Fruit fly (Drosophila melanogaster): ENCODE results near the gene Uch.

Gene Uch

DNA sequence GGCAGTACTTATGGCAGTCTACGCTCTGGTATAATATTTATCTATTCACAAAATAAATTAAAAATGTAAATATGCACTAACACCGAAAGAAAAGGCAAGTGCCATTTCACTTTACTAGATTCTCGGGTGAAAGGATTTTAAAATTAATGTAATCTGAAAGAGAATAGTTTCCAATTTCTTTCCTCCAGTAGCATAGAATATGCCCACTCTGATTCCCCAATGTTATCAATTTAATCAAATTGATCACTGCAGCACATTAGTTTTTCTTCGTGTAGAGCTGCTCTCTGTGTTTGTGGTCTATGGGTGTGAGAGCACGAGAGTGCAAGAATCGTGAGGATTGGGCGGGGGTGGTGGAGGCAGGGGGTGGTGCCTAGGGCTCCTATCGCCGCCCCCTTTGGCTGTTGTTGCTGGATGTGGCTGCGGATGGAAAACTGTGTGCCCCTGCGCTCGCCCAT is 12.9 kb downstream of the Uch start (continued):
- TF ChIP-seq aop (GFP tag; IDR thresholded peaks at IDR 0.05) = peak; percentile 73; the same call in 1 of the 2 replicates
- peak; percentile 95 for TF ChIP-seq crol (GFP tag; IDR thresholded peaks at IDR 0.05)
- peak in 1 of 2 experiments; percentile 92 for TF ChIP-seq eve (GFP tag; optimal IDR thresholded peaks at IDR 0.05)
- peak; percentile 87 for TF ChIP-seq CG8359 (GFP tag; optimal IDR thresholded peaks at IDR 0.05; ENCODE audit: borderline replicate concordance)
- peak; percentile 63 for TF ChIP-seq en (GFP tag; optimal IDR thresholded peaks at IDR 0.05)
- no peak for TF ChIP-seq stc (GFP tag; IDR thresholded peaks at IDR 0.05)
- peak; percentile 61 for TF ChIP-seq CG17802 (tag; optimal IDR thresholded peaks at IDR 0.05)
- peak; percentile 90 for TF ChIP-seq CG9727 (GFP tag; optimal IDR thresholded peaks at IDR 0.05)
- peak; percentile 59 for TF ChIP-seq CG7987 (GFP tag; optimal IDR thresholded peaks at IDR 0.05)
- peak; percentile 21 for TF ChIP-seq Nf-YC (tag; optimal IDR thresholded peaks at IDR 0.05)
- TF ChIP-seq B-H1 (GFP tag; IDR thresholded peaks at IDR 0.05) = no peak
- peak; percentile 62; the same call in 2 of the 3 replicates for TF ChIP-seq gce (GFP tag; IDR thresholded peaks at IDR 0.05)
- peak; percentile 50 for TF ChIP-seq Bteb2 (GFP tag; optimal IDR thresholded peaks at IDR 0.05)
- peak; percentile 59 for TF ChIP-seq Gsc (GFP tag; IDR thresholded peaks at IDR 0.05)
- peak; percentile 75 for TF ChIP-seq Mes4 (GFP tag; optimal IDR thresholded peaks at IDR 0.05)
- TF ChIP-seq CG13296 (GFP tag; optimal IDR thresholded peaks at IDR 0.05) = peak; percentile 12
- TF ChIP-seq hth (optimal IDR thresholded peaks at IDR 0.05) = no peak
- TF ChIP-seq CG33213 (GFP tag; optimal IDR thresholded peaks at IDR 0.05) = peak; percentile 72
- peak; percentile 83 for TF ChIP-seq CG1603 (tag; optimal IDR thresholded peaks at IDR 0.05)
- TF ChIP-seq Doc3 (GFP tag; IDR thresholded peaks at IDR 0.05; ENCODE audit: partially characterized antibody) = no peak
- no peak for TF ChIP-seq CG3163 (GFP tag; optimal IDR thresholded peaks at IDR 0.05)
- peak; percentile 74 for TF ChIP-seq sisA (GFP tag; IDR thresholded peaks at IDR 0.05)
- TF ChIP-seq Side (GFP tag; optimal IDR thresholded peaks at IDR 0.05) = peak; percentile 66
- peak in 1 of 3 experiments; percentile 97 for TF ChIP-seq lola (GFP tag; optimal IDR thresholded peaks at IDR 0.05)
- TF ChIP-seq ham (GFP tag; IDR thresholded peaks at IDR 0.05) = no peak
- TF ChIP-seq sens (GFP tag) = peak; percentile 98
- no peak for TF ChIP-seq Dip3 (GFP tag; optimal IDR thresholded peaks at IDR 0.05)
- peak; percentile 14 for TF ChIP-seq CG3838 (GFP tag; optimal IDR thresholded peaks at IDR 0.05)
- peak; percentile 66 for TF ChIP-seq Nf-YB (GFP tag; optimal IDR thresholded peaks at IDR 0.05)
- TF ChIP-seq CG34376 (GFP tag; optimal IDR thresholded peaks at IDR 0.05) = no peak
- peak; percentile 43 for TF ChIP-seq CG17912 (GFP tag; optimal IDR thresholded peaks at IDR 0.05)
- no peak for TF ChIP-seq Neu2 (GFP tag; optimal IDR thresholded peaks at IDR 0.05; ENCODE audit: borderline replicate concordance)

DNA sequence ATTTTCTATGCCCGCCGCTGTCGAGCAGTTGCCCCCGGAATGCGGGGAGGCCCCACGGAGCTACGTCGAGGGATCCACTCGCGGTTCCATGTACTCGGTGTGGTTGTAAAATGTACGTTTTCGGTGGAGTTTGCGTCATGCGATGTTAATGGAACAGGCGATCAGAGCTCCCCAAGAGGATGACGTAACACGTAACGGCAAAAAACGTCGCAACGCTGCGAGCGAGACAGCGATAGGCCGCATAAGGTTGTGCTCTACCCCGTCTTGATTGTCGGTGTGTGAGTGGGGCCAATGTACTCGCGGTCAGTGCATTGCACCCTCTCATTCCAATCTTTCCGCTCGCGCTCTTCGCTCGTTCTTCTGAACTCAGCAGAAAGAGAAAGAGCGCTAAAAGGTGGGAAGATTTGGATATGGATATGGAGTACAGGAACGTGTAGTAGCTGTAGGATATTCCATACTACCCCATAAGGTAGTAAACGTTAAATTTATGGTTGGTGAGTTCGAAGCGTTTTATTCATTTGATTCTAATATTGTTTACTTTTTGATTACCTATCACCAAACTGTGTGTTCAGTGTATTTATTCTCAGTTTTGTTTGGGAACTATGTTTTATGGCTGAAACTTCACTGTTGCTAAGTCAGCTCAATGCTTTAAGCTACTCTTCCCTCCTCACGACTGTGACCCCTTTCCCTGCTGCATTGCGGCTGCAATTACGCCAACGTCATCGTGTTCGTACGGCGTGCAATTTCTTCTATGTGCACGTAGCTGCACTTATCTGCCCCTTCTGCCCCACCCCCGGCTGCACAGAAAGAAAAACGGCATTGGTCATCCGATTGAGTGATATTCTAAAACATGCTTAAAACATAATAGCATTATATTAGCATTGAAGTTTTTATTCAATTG is 13.6 kb downstream of the Uch start:
- peak; percentile 41 for TF ChIP-seq Lhr (GFP tag; optimal IDR thresholded peaks at IDR 0.05)
- TF ChIP-seq sug (tag; optimal IDR thresholded peaks at IDR 0.05) = peak; percentile 61
- TF ChIP-seq CG17829 (tag; optimal IDR thresholded peaks at IDR 0.05) = peak; percentile 59
- no peak for TF ChIP-seq Hand (GFP tag; optimal IDR thresholded peaks at IDR 0.05)
- TF ChIP-seq CG17912 (GFP tag; optimal IDR thresholded peaks at IDR 0.05) = no peak
- TF ChIP-seq PHDP (tag; optimal IDR thresholded peaks at IDR 0.05) = no peak
- TF ChIP-seq fd102C (GFP tag; optimal IDR thresholded peaks at IDR 0.05) = no peak
- peak; percentile 98 for TF ChIP-seq CG9437 (GFP tag; optimal IDR thresholded peaks at IDR 0.05)
- peak; percentile 82 for TF ChIP-seq CG13894 (tag; optimal IDR thresholded peaks at IDR 0.05)
- TF ChIP-seq CG4328 (GFP tag; optimal IDR thresholded peaks at IDR 0.05) = no peak
- no peak for TF ChIP-seq CG13775 (GFP tag; optimal IDR thresholded peaks at IDR 0.05)
- no peak for TF ChIP-seq hth (optimal IDR thresholded peaks at IDR 0.05)
- TF ChIP-seq pan (optimal IDR thresholded peaks at IDR 0.05) = no peak
- TF ChIP-seq pan (GFP tag; optimal IDR thresholded peaks at IDR 0.05 in 1 of 2, IDR thresholded peaks at IDR 0.05 in 1 of 2) = no peak
- TF ChIP-seq ewg (GFP tag; optimal IDR thresholded peaks at IDR 0.05) = no peak
- TF ChIP-seq grn (GFP tag; optimal IDR thresholded peaks at IDR 0.05) = peak; percentile 22
- TF ChIP-seq Antp (GFP tag; optimal IDR thresholded peaks at IDR 0.05) = no peak
- no peak for TF ChIP-seq nerfin-2 (GFP tag; IDR thresholded peaks at IDR 0.05; ENCODE audit: partially characterized antibody)
- TF ChIP-seq CG5180 (GFP tag; optimal IDR thresholded peaks at IDR 0.05) = peak; percentile 60
